Fruit fly (Drosophila melanogaster) whole organism, prepupa: ENCODE measurements around the gene Ktl.

ENCODE experiments used
- CG11294 ChIP-seq: fragments of 200-800 bp; sonication (Bioruptor generic); IDR thresholded peaks from 2 replicates; pipeline ENCODE4 v1.3.6; 2022; ENCODE audit warnings: missing biosample characterization, missing genetic modification characterization
- CG8319 ChIP-seq: fragments of 200-800 bp; sonication (Bioruptor generic); optimal IDR thresholded peaks from 3 replicates; lab custom pipeline; 2016; ENCODE audit warnings: missing biosample characterization, missing genetic modification characterization
- CG8632 ChIP-seq: fragments of 200-800 bp; sonication (Bioruptor generic); optimal IDR thresholded peaks from 3 replicates; lab custom pipeline; 2016; ENCODE audit warnings: missing biosample characterization, missing genetic modification characterization

dm6 chr3R:20846768-20847167 lies 50.4 kb downstream of the Ktl start, which contains the start of gene CG15696:
- TF ChIP-seq CG8319 (no peak), CG8632 (no peak), CG11294 (GFP tag; lab: Robert Waterston, UW) (no peak)
